Fruit fly (Drosophila melanogaster): ENCODE data around the gene sun.
A peak's percentile ranks its signal among the peaks of the same experiment; 100 is the strongest.

Gene sun

DNA sequence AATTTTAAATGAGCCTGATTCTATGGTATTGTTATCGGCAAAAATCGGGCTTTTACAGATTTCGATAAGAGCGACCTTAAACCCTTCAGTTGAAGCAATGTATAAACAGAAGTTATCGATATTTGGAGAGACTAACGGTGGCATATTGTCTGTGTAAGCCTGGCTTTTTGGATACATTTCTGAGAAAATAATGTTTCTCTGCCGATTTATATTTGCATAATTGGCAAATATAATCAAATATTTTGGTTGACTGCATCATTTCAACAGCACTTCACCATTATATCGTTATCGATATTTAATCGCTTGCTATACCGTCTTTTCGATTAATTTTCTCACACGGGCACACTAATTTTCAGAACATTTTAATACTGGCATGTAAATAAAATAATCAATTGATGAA is 20.8 kb upstream of the sun start, which contains the start of gene CG16952:
CG16952 (plus strand) TSS at position 341 of the 400 bp plus-strand sequence.
- TF ChIP-seq Sox14 (GFP tag; optimal IDR thresholded peaks at IDR 0.05) = peak; percentile 32
- TF ChIP-seq Eip75B (GFP tag; optimal IDR thresholded peaks at IDR 0.05) = no peak
- TF ChIP-seq CG6808 (GFP tag; optimal IDR thresholded peaks at IDR 0.05) = no peak
- peak; percentile 17 for TF ChIP-seq CG31627 (GFP tag; optimal IDR thresholded peaks at IDR 0.05)
- TF ChIP-seq CG15336 (GFP tag; IDR thresholded peaks at IDR 0.05) = no peak
- no peak for TF ChIP-seq cyc (GFP tag; optimal IDR thresholded peaks at IDR 0.05)
- peak; percentile 29 for TF ChIP-seq vri (GFP tag; optimal IDR thresholded peaks at IDR 0.05)
- no peak for TF ChIP-seq Smox (GFP tag; optimal IDR thresholded peaks at IDR 0.05)
- TF ChIP-seq fkh (GFP tag; optimal IDR thresholded peaks at IDR 0.05) = peak; percentile 49
- TF ChIP-seq Hr4 (GFP tag; optimal IDR thresholded peaks at IDR 0.05) = no peak
- peak; percentile 0 for TF ChIP-seq topi (GFP tag; optimal IDR thresholded peaks at IDR 0.05)
- TF ChIP-seq svp (GFP tag) = peak; percentile 81
- TF ChIP-seq dac (GFP tag; optimal IDR thresholded peaks at IDR 0.05) = no peak
- TF ChIP-seq CG11294 (GFP tag; IDR thresholded peaks at IDR 0.05) = no peak
- TF ChIP-seq achi (GFP tag; optimal IDR thresholded peaks at IDR 0.05) = no peak
- TF ChIP-seq Sox15 (GFP tag; optimal IDR thresholded peaks at IDR 0.05) = no peak
- no peak for TF ChIP-seq Hr38 (GFP tag; optimal IDR thresholded peaks at IDR 0.05)
- no peak for TF ChIP-seq CG32006 (GFP tag; optimal IDR thresholded peaks at IDR 0.05)

DNA sequence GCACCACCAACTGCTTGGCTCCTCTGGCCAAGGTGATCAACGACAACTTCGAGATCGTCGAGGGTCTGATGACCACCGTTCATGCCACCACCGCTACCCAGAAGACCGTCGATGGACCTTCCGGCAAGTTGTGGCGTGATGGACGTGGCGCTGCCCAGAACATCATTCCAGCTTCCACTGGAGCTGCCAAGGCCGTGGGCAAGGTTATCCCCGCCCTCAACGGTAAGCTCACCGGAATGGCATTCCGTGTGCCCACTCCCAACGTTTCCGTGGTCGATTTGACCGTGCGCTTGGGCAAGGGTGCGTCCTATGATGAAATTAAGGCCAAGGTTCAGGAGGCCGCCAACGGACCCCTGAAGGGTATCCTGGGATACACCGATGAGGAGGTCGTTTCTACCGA is 19.7 kb upstream of the sun start:
- TF ChIP-seq svp (GFP tag) = no peak
- TF ChIP-seq CG31627 (GFP tag; optimal IDR thresholded peaks at IDR 0.05) = no peak
- no peak for TF ChIP-seq esn (GFP tag; optimal IDR thresholded peaks at IDR 0.05)
- no peak for TF ChIP-seq Sox14 (GFP tag; optimal IDR thresholded peaks at IDR 0.05)
- no peak for TF ChIP-seq CG3919 (GFP tag; optimal IDR thresholded peaks at IDR 0.05)
- no peak for TF ChIP-seq salr (GFP tag; optimal IDR thresholded peaks at IDR 0.05)
- no peak for TF ChIP-seq topi (GFP tag; optimal IDR thresholded peaks at IDR 0.05)
- TF ChIP-seq CG34406 (GFP tag; optimal IDR thresholded peaks at IDR 0.05) = no peak
- no peak for TF ChIP-seq CG10631 (GFP tag; optimal IDR thresholded peaks at IDR 0.05)
- TF ChIP-seq CG11294 (GFP tag; IDR thresholded peaks at IDR 0.05) = no peak
- TF ChIP-seq CG1621 (tag; optimal IDR thresholded peaks at IDR 0.05) = no peak
- no peak for TF ChIP-seq Sox15 (GFP tag; optimal IDR thresholded peaks at IDR 0.05)
- no peak for TF ChIP-seq fkh (GFP tag; optimal IDR thresholded peaks at IDR 0.05)
- TF ChIP-seq Eip75B (GFP tag; optimal IDR thresholded peaks at IDR 0.05) = no peak

DNA sequence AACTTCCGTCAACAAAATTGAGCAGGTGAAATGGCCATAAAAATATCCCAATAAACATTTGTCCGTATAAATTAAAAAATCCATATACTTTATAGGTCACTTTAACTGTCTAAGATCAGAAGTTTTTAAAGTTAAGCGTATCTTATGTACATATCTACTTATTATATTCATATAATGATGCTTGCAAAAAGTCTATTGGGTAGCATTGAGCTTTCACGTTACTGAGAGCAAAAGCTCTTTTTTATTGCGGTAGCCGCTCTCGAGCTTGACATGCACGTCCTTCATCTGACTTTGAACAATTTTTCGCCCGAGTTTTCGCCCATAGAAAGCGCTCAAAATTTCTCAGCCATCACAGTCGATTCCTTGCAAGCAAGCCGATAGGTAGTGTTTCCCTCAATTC is 18.8 kb upstream of the sun start, which contains the start of gene Gapdh2:
Gapdh2 (plus strand) TSS at position 283 of the 400 bp plus-strand sequence.
- TF ChIP-seq CG32006 (GFP tag; optimal IDR thresholded peaks at IDR 0.05) (peak; percentile 99), lz (GFP tag; optimal IDR thresholded peaks at IDR 0.05) (peak; percentile 99), CG3032 (tag; optimal IDR thresholded peaks at IDR 0.05) (peak; percentile 100), Gug (GFP tag; IDR thresholded peaks at IDR 0.05) (peak; percentile 99), CG11902 (GFP tag; optimal IDR thresholded peaks at IDR 0.05) (peak; percentile 96), CG8319 (GFP tag; optimal IDR thresholded peaks at IDR 0.05) (peak; percentile 99), svp (GFP tag) (peak; percentile 100), acj6 (GFP tag; optimal IDR thresholded peaks at IDR 0.05) (peak; percentile 99), esn (GFP tag; optimal IDR thresholded peaks at IDR 0.05) (peak; percentile 100), dac (GFP tag; optimal IDR thresholded peaks at IDR 0.05) (peak; percentile 95), vri (GFP tag; optimal IDR thresholded peaks at IDR 0.05) (peak; percentile 100), CG16779 (tag; optimal IDR thresholded peaks at IDR 0.05) (peak; percentile 99), CG3919 (GFP tag; optimal IDR thresholded peaks at IDR 0.05) (peak; percentile 99), fd85E (GFP tag; optimal IDR thresholded peaks at IDR 0.05) (peak; percentile 98), Ets21C (GFP tag; optimal IDR thresholded peaks at IDR 0.05) (peak; percentile 98), CG11294 (GFP tag; IDR thresholded peaks at IDR 0.05) (peak; percentile 99), cyc (GFP tag; optimal IDR thresholded peaks at IDR 0.05) (peak; percentile 99), fd59A (GFP tag; optimal IDR thresholded peaks at IDR 0.05) (peak; percentile 98), topi (GFP tag; optimal IDR thresholded peaks at IDR 0.05) (peak; percentile 100), CG15336 (GFP tag; IDR thresholded peaks at IDR 0.05) (peak; percentile 100), CG10631 (GFP tag; optimal IDR thresholded peaks at IDR 0.05) (peak; percentile 99), CG8119 (GFP tag; IDR thresholded peaks at IDR 0.05) (peak; percentile 100), Met (GFP tag; optimal IDR thresholded peaks at IDR 0.05) (peak; percentile 100), CG9139 (GFP tag; optimal IDR thresholded peaks at IDR 0.05) (peak; percentile 99), ss (GFP tag; optimal IDR thresholded peaks at IDR 0.05) (peak; percentile 100), eg (GFP tag; IDR thresholded peaks at IDR 0.05) (peak; percentile 100), CG10669 (GFP tag; optimal IDR thresholded peaks at IDR 0.05) (peak; percentile 99), achi (GFP tag; optimal IDR thresholded peaks at IDR 0.05) (peak; percentile 99), Sox15 (GFP tag; optimal IDR thresholded peaks at IDR 0.05) (peak; percentile 97), CG8632 (GFP tag; optimal IDR thresholded peaks at IDR 0.05) (peak; percentile 100), CG6276 (GFP tag; optimal IDR thresholded peaks at IDR 0.05) (peak; percentile 100), Smox (GFP tag; optimal IDR thresholded peaks at IDR 0.05) (peak; percentile 100), CG31627 (GFP tag; optimal IDR thresholded peaks at IDR 0.05) (peak; percentile 98), dsx (GFP tag; optimal IDR thresholded peaks at IDR 0.05; ENCODE audit: poor library complexity, severe bottlenecking) (peak; percentile 99), CG6808 (GFP tag; optimal IDR thresholded peaks at IDR 0.05) (peak; percentile 99), salr (GFP tag; optimal IDR thresholded peaks at IDR 0.05) (peak; percentile 97 to 99), Blimp-1 (GFP tag; optimal IDR thresholded peaks at IDR 0.05) (peak; percentile 98), Hr38 (GFP tag; optimal IDR thresholded peaks at IDR 0.05) (peak; percentile 42)

Measured in whole organism, prepupa.